Fruit fly (Drosophila melanogaster) Kc167 (cell line): ENCODE results near the gene CG34303.

Source experiments
- Myc ChIP-seq: fragments of >200 bp; optimal IDR thresholded peaks from 2 replicates; lab custom pipeline; 2017; ENCODE audit warnings: missing external identifiers
- Sin3A ChIP-seq: fragments of >200 bp; optimal IDR thresholded peaks from 2 replicates; lab custom pipeline; 2018; ENCODE audit warnings: missing external identifiers
- h ChIP-seq: fragments of >200 bp; optimal IDR thresholded peaks from 3 replicates; lab custom pipeline; 2018; ENCODE audit warnings: missing external identifiers
- insv ChIP-seq: fragments of >200 bp; optimal IDR thresholded peaks from 3 replicates; lab custom pipeline; 2018; ENCODE audit warnings: missing external identifiers
- psq ChIP-seq: fragments of >200 bp; optimal IDR thresholded peaks from 2 replicates; lab custom pipeline; 2017; ENCODE audit warnings: missing external identifiers
- ttk ChIP-seq: sonication (Bioruptor generic); optimal IDR thresholded peaks from 2 replicates; lab custom pipeline; 2017; ENCODE audit warnings: missing external identifiers

The CG34303 gene

DNA sequence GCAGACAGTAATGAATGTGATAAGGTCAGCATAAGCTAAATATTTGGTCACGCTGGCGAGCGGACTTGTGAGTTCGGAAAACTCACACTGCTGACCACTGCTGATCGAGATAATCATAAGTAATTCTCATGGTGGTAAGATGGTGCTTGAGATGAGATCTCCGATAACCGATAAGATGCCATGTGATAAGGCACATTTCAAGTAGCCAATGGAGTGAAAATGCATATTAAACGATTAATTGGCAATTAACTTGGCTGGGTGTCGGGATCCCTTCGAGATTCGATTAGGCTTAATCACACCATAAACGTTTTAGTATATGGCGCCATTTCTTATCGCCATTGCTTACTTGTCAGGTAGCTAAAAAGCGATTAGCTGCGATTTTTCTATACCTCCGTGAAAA lies 37.9 kb downstream of the CG34303 start:
- no peak for TF ChIP-seq Myc (lab: Kevin White, UChicago)
- no peak for TF ChIP-seq insv (lab: Kevin White, UChicago)
- no peak for TF ChIP-seq Sin3A (lab: Kevin White, UChicago)
- no peak for TF ChIP-seq psq
- no peak for TF ChIP-seq ttk (lab: Kevin White, UChicago)
- TF ChIP-seq h: no peak

dm6 chr3R:10112195-10112594 lies 39.5 kb downstream of the CG34303 start, which contains the start of gene CAH7:
CAH7 (plus strand) TSS chr3R:10112237.
- TF ChIP-seq ttk (lab: Kevin White, UChicago): no peak
- TF ChIP-seq h: no peak
- no peak for TF ChIP-seq psq
- TF ChIP-seq Myc (lab: Kevin White, UChicago): no peak
- TF ChIP-seq Sin3A (lab: Kevin White, UChicago): no peak
- TF ChIP-seq insv (lab: Kevin White, UChicago): no peak

dm6 chr3R:10111815-10112185 lies 39.9 kb downstream of the CG34303 start:
- TF ChIP-seq Myc (lab: Kevin White, UChicago) (no peak), h (no peak)

DNA sequence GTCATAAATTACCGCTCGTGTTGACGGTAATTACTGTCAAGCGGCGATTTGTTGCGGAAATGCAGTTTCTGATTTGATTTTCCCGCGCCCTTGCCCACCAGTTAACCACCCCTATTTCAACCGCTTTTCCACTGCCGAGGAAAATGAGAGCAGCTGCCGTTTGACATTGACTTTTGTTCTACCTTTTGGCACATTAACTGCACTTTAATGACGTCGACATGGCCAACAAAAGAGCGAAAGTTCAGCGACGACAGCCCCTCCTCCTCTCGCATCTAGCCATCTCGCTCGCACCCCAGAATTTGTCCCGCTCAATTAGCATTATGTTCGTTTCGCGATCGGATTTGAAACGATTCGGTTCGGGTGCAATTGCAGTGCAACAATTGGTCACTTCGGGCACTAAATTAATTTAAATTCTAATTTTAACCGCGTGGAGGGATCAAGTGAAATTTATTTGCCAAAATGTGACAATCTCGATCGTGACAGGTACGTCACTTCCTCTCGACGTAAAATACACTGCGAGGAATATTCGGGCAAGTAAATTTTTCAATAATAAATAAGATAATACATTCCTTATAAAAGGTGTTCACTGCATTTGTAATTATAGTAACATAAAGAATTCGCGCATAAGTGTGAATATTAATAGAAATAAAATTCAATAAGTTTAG lies 40.4 kb downstream of the CG34303 start:
- TF ChIP-seq psq: no peak
- no peak for TF ChIP-seq ttk (lab: Kevin White, UChicago)
- no peak for TF ChIP-seq Myc (lab: Kevin White, UChicago)
- no peak for TF ChIP-seq Sin3A (lab: Kevin White, UChicago)
- no peak for TF ChIP-seq h
- TF ChIP-seq insv (lab: Kevin White, UChicago): no peak

dm6 chr3R:10109938-10110337 lies 41.7 kb downstream of the CG34303 start, which contains the start of gene Fmr1:
Fmr1 (minus strand) TSS chr3R:10110121.
- TF ChIP-seq insv (lab: Kevin White, UChicago): no peak
- peak; percentile 68 for TF ChIP-seq psq

DNA sequence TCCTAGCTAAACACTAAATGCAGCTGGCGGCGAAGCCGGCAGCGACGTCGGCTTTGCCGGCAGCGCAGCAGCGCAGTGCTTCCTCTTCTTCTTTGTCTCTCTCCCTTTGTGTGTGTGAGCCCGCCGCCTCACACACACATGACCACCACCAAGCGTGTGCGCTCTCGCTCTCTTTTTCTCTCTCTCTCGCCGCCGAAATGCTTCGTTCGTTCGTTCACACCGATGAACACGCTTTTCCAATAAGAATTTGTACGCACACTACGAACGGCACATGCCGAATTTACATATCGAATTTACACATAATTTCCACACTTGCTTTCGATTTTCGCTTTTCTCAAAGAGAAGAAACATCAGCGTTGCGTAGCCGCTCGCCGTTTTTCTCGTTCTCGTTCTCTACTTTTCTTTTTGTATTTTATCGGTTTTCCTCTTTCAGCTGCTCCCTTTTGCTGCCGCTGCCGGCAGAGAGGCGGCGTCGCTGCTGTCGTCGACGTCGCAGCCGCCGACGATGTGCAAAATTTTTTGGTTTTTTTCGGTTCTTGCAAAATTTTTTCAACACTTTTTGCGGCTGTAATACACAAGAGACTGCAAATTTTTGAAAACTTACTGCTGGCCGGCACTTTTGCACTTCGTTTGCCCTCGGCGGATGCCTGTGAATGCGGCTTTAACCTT lies 42.3 kb downstream of the CG34303 start:
- TF ChIP-seq insv (lab: Kevin White, UChicago): peak; percentile 79
- no peak for TF ChIP-seq ttk (lab: Kevin White, UChicago)
- TF ChIP-seq h: no peak

dm6 chr3R:10108289-10108928 lies 43.3 kb downstream of the CG34303 start:
- no peak for TF ChIP-seq Myc (lab: Kevin White, UChicago)
- TF ChIP-seq psq: no peak
- no peak for TF ChIP-seq ttk (lab: Kevin White, UChicago)
- TF ChIP-seq h: no peak

dm6 chr3R:10106796-10107195 lies 44.9 kb downstream of the CG34303 start:
- TF ChIP-seq Myc (lab: Kevin White, UChicago) (no peak), h (no peak), insv (lab: Kevin White, UChicago) (no peak), psq (no peak), Sin3A (lab: Kevin White, UChicago) (no peak), ttk (lab: Kevin White, UChicago) (no peak)
